Fruit fly (Drosophila melanogaster): ENCODE results near the gene Hsc20.

The Hsc20 gene

dm6 chr3L:16199929-16200328 lies 33.0 kb upstream of the Hsc20 start, which contains the start of gene CG33689:
CG33689 (plus strand) TSS chr3L:16200229.
- TF ChIP-seq Sox100B (GFP tag; optimal IDR thresholded peaks at IDR 0.05) (no peak), wek (GFP tag; optimal IDR thresholded peaks at IDR 0.05) (no peak), CG7987 (GFP tag; optimal IDR thresholded peaks at IDR 0.05) (no peak), Mad (GFP tag; optimal IDR thresholded peaks at IDR 0.05) (no peak), CG14050 (GFP tag; IDR thresholded peaks at IDR 0.05) (no peak), CG9797 (GFP tag; optimal IDR thresholded peaks at IDR 0.05) (no peak), CG4360 (GFP tag; IDR thresholded peaks at IDR 0.05) (no peak), H2.0 (GFP tag; IDR thresholded peaks at IDR 0.05) (no peak), fd3F (GFP tag; optimal IDR thresholded peaks at IDR 0.05) (no peak), CG18599 (GFP tag; optimal IDR thresholded peaks at IDR 0.05) (no peak)

dm6 chr3L:16201028-16201427 lies 31.9 kb upstream of the Hsc20 start, which contains the start of gene dls:
dls (plus strand) TSS chr3L:16201328.
- TF ChIP-seq CG14860 (GFP tag; IDR thresholded peaks at IDR 0.05; ENCODE audit: partially characterized antibody) = no peak
- TF ChIP-seq Pdp1 (GFP tag; optimal IDR thresholded peaks at IDR 0.05) = peak in 1 of 2 experiments; percentile 44
- no peak for TF ChIP-seq CG12769 (tag; optimal IDR thresholded peaks at IDR 0.05)

DNA sequence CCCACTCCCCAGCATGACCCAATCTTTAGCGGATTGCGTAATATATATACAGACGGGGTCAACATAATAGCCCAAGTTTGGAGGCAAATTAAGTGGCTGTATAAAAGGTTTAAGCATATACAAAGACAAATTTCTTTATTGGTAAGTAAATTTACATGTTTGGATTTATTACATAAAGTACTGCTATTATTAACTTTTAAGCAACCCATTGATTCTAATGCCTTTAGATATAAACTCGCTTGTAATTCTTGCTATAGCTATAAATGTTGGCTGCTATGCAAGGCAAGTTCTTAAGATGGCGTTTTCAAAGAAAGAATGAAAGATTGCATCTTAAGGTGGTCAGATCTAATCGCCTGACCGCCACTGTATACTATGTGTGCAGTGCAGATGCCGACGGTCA lies 30.4 kb upstream of the Hsc20 start:
- TF ChIP-seq zen2 (GFP tag; IDR thresholded peaks at IDR 0.05; ENCODE audit: partially characterized antibody) (no peak), sug (tag; optimal IDR thresholded peaks at IDR 0.05) (peak; percentile 6), CG6854 (GFP tag; optimal IDR thresholded peaks at IDR 0.05) (peak; percentile 34), Med (GFP tag) (peak; percentile 62), az2 (GFP tag; optimal IDR thresholded peaks at IDR 0.05) (peak; percentile 10), tin (GFP tag; optimal IDR thresholded peaks at IDR 0.05) (peak; percentile 1), CG12219 (GFP tag; optimal IDR thresholded peaks at IDR 0.05) (peak; percentile 13), CG10462 (GFP tag; optimal IDR thresholded peaks at IDR 0.05) (no peak), MBD-R2 (GFP tag; IDR thresholded peaks at IDR 0.05) (0 out of 2 replicates have a peak, but pooled peaks have one; percentile 14), Eip74EF (GFP tag; optimal IDR thresholded peaks at IDR 0.05) (peak in 1 of 2 experiments; percentile 6), CG6254 (GFP tag; optimal IDR thresholded peaks at IDR 0.05) (no peak), CG3281 (GFP tag; optimal IDR thresholded peaks at IDR 0.05) (peak; percentile 59), tio (GFP tag; optimal IDR thresholded peaks at IDR 0.05) (peak; percentile 40), CG7372 (GFP tag; IDR thresholded peaks at IDR 0.05) (0 out of 2 replicates have a peak, but pooled peaks have one; percentile 35), CG30403 (GFP tag; optimal IDR thresholded peaks at IDR 0.05) (peak; percentile 42), CG11504 (tag; optimal IDR thresholded peaks at IDR 0.05) (peak; percentile 67), org-1 (GFP tag; optimal IDR thresholded peaks at IDR 0.05) (peak; percentile 38), bigmax (GFP tag; optimal IDR thresholded peaks at IDR 0.05) (no peak), ftz-f1 (GFP tag; optimal IDR thresholded peaks at IDR 0.05) (no peak), sens-2 (GFP tag; IDR thresholded peaks at IDR 0.05) (no peak), bowl (GFP tag; IDR thresholded peaks at IDR 0.05) (no peak), dm (GFP tag; optimal IDR thresholded peaks at IDR 0.05) (no peak), CG12391 (tag; optimal IDR thresholded peaks at IDR 0.05) (peak; percentile 18), klu (GFP tag; IDR thresholded peaks at IDR 0.05) (no peak), gce (GFP tag; IDR thresholded peaks at IDR 0.05) (no peak), peb (GFP tag; IDR thresholded peaks at IDR 0.05) (no peak; the same call in 1 of the 2 replicates), bcd (GFP tag; optimal IDR thresholded peaks at IDR 0.05) (peak; percentile 29), CG11560 (tag; IDR thresholded peaks at IDR 0.05) (0 out of 3 replicates have a peak, but pooled peaks have one; percentile 40), CG17361 (GFP tag; IDR thresholded peaks at IDR 0.05) (peak; percentile 54; the same call in 2 of the 3 replicates), fd96Cb (tag; optimal IDR thresholded peaks at IDR 0.05) (no peak), CG1792 (GFP tag; optimal IDR thresholded peaks at IDR 0.05) (no peak), Atf3 (GFP tag; optimal IDR thresholded peaks at IDR 0.05) (no peak), CG31224 (GFP tag; IDR thresholded peaks at IDR 0.05) (no peak), CG13287 (GFP tag; IDR thresholded peaks at IDR 0.05; ENCODE audit: partially characterized antibody) (no peak), Taf1 (GFP tag; IDR thresholded peaks at IDR 0.05) (peak; percentile 7; the same call in 1 of the 2 replicates)

Data from whole organism, embryonic.